Fruit fly (Drosophila melanogaster) whole organism, embryonic: ENCODE results near the gene CG32036.

Source experiments
- Aef1 ChIP-seq: fragments of 200-800 bp; sonication (Bioruptor generic); IDR thresholded peaks from 3 replicates; pipeline ENCODE4 v1.3.6; 2022; ENCODE audit warnings: missing biosample characterization, missing genetic modification characterization
- CG1024 ChIP-seq: fragments of 200-800 bp; sonication (Bioruptor generic); IDR thresholded peaks from 2 replicates; pipeline ENCODE4 v1.3.6; 2022; ENCODE audit warnings: missing biosample characterization, missing genetic modification characterization
- CG10431 ChIP-seq: fragments of 200-800 bp; sonication (Bioruptor generic); optimal IDR thresholded peaks from 3 replicates; lab custom pipeline; 2018; ENCODE audit warnings: missing biosample characterization, mild to moderate bottlenecking, missing genetic modification characterization
- CG11504 ChIP-seq: fragments of 200-800 bp; sonication (Bioruptor generic); optimal IDR thresholded peaks from 3 replicates; lab custom pipeline; 2019; ENCODE audit warnings: missing biosample characterization, mild to moderate bottlenecking, missing genetic modification characterization, moderate library complexity
- CG11723 ChIP-seq: fragments of 200-800 bp; sonication (Bioruptor generic); optimal IDR thresholded peaks from 2 replicates; lab custom pipeline; 2017; ENCODE audit warnings: missing biosample characterization, mild to moderate bottlenecking, missing genetic modification characterization
- CG15073 ChIP-seq: fragments of 200-800 bp; sonication (Bioruptor generic); optimal IDR thresholded peaks from 2 replicates; lab custom pipeline; 2016; ENCODE audit warnings: missing biosample characterization, missing genetic modification characterization
- CG1792 ChIP-seq: fragments of 200-800 bp; sonication (Bioruptor generic); optimal IDR thresholded peaks from 2 replicates; lab custom pipeline; 2016; ENCODE audit warnings: missing biosample characterization, missing genetic modification characterization
- CG18599 ChIP-seq: fragments of 200-800 bp; sonication (Bioruptor generic); optimal IDR thresholded peaks from 3 replicates; lab custom pipeline; 2017; ENCODE audit warnings: missing biosample characterization, missing genetic modification characterization, mild to moderate bottlenecking, moderate library complexity, missing genetic modification reagents
- CG2712 ChIP-seq: fragments of 200-800 bp; optimal IDR thresholded peaks from 3 replicates; lab custom pipeline; 2019; ENCODE audit warnings: missing biosample characterization, mild to moderate bottlenecking, missing genetic modification characterization, moderate library complexity
- CG42726 ChIP-seq: fragments of 200-800 bp; sonication (Bioruptor generic); IDR thresholded peaks from 2 replicates; pipeline ENCODE4 v1.3.6; 2022; ENCODE audit warnings: missing biosample characterization, missing genetic modification characterization; ENCODE audit not compliant: partially characterized antibody
- CG7372 ChIP-seq: fragments of 200-800 bp; sonication (Bioruptor generic); IDR thresholded peaks from 2 replicates; pipeline ENCODE4 v1.3.6; 2022; ENCODE audit warnings: missing biosample characterization, missing genetic modification characterization
- CG7556 ChIP-seq: fragments of 200-800 bp; sonication (Bioruptor generic); optimal IDR thresholded peaks from 2 replicates; lab custom pipeline; 2017; ENCODE audit warnings: missing biosample characterization, mild to moderate bottlenecking, missing genetic modification characterization
- CG7987 ChIP-seq: fragments of 200-800 bp; sonication (Bioruptor generic); optimal IDR thresholded peaks from 2 replicates; lab custom pipeline; 2018; ENCODE audit warnings: missing biosample characterization, mild to moderate bottlenecking, missing genetic modification characterization, moderate library complexity
- CG8290 ChIP-seq, 3 experiments: fragments of 200-800 bp; sonication (Bioruptor generic); optimal IDR thresholded peaks; 2 replicates each; lab custom pipeline; 2016 to 2019; ENCODE audit warnings: missing biosample characterization in 3 of 3, missing genetic modification characterization in 3 of 3, mild to moderate bottlenecking in 2 of 3, moderate library complexity in 1 of 3
- CG9437 ChIP-seq: fragments of 200-800 bp; sonication (Bioruptor generic); optimal IDR thresholded peaks from 2 replicates; lab custom pipeline; 2018; ENCODE audit warnings: missing biosample characterization, mild to moderate bottlenecking, missing genetic modification characterization
- CG9609 ChIP-seq: fragments of 200-800 bp; sonication (Bioruptor generic); optimal IDR thresholded peaks from 3 replicates; lab custom pipeline; 2016; ENCODE audit warnings: missing biosample characterization, missing genetic modification characterization
- D19A ChIP-seq: fragments of 200-800 bp; optimal IDR thresholded peaks from 3 replicates; lab custom pipeline; 2019; ENCODE audit warnings: missing biosample characterization, mild to moderate bottlenecking, missing genetic modification characterization, moderate library complexity
- Doc3 ChIP-seq: fragments of 200-800 bp; sonication (Bioruptor generic); IDR thresholded peaks from 3 replicates; pipeline ENCODE4 v1.3.6; 2022; ENCODE audit warnings: missing biosample characterization, missing genetic modification characterization; ENCODE audit not compliant: partially characterized antibody
- Fer1 ChIP-seq: fragments of 200-800 bp; sonication (Bioruptor generic); optimal IDR thresholded peaks from 2 replicates; lab custom pipeline; 2017; ENCODE audit warnings: missing biosample characterization, mild to moderate bottlenecking, missing genetic modification characterization
- H15 ChIP-seq: fragments of 200-800 bp; sonication (Bioruptor generic); IDR thresholded peaks from 3 replicates; pipeline ENCODE4 v1.3.6; 2022; ENCODE audit warnings: missing biosample characterization, missing genetic modification characterization
- Hmx ChIP-seq: fragments of 200-800 bp; sonication (Bioruptor generic); optimal IDR thresholded peaks from 2 replicates; lab custom pipeline; 2016; ENCODE audit warnings: missing biosample characterization, missing genetic modification characterization
- NFAT ChIP-seq: fragments of 200-800 bp; sonication (Bioruptor generic); IDR thresholded peaks from 2 replicates; pipeline ENCODE4 v1.3.6; 2022; ENCODE audit warnings: missing biosample characterization, missing genetic modification characterization
- Oaz ChIP-seq: fragments of 200-800 bp; sonication (Bioruptor generic); IDR thresholded peaks from 2 replicates; pipeline ENCODE4 v1.3.6; 2022; ENCODE audit warnings: missing biosample characterization, missing genetic modification characterization
- ash1 ChIP-seq: fragments of 200-800 bp; sonication (Bioruptor generic); optimal IDR thresholded peaks from 2 replicates; lab custom pipeline; 2018; ENCODE audit warnings: missing biosample characterization, mild to moderate bottlenecking, missing genetic modification characterization
- bigmax ChIP-seq: fragments of 200-800 bp; sonication (Bioruptor generic); optimal IDR thresholded peaks from 2 replicates; lab custom pipeline; 2018; ENCODE audit warnings: missing biosample characterization, mild to moderate bottlenecking, missing genetic modification characterization
- br ChIP-seq: fragments of >200 bp; optimal IDR thresholded peaks from 2 replicates; lab custom pipeline; 2017
- crc ChIP-seq: fragments of 200-800 bp; sonication (Bioruptor generic); optimal IDR thresholded peaks from 2 replicates; lab custom pipeline; 2016; ENCODE audit warnings: missing biosample characterization, missing genetic modification characterization
- crp ChIP-seq, 2 experiments: fragments of 200-800 bp; sonication (Bioruptor generic); optimal IDR thresholded peaks; 2 replicates in 1 of 2; 3 replicates in 1 of 2; lab custom pipeline; 2017; ENCODE audit warnings: missing biosample characterization in 2 of 2, missing genetic modification characterization in 2 of 2, mild to moderate bottlenecking in 1 of 2, moderate library complexity in 1 of 2
- eve ChIP-seq, 2 experiments: fragments of >200 bp; optimal IDR thresholded peaks; 2 replicates each; lab custom pipeline; 2017; ENCODE audit warnings: missing biosample characterization in 2 of 2, missing genetic modification characterization in 2 of 2
- ham ChIP-seq: fragments of 200-800 bp; sonication (Bioruptor generic); IDR thresholded peaks from 2 replicates; pipeline ENCODE4 v1.3.6; 2022; ENCODE audit warnings: missing biosample characterization, missing genetic modification characterization
- hbn ChIP-seq: fragments of 200-800 bp; sonication (Bioruptor generic); IDR thresholded peaks from 2 replicates; pipeline ENCODE4 v1.3.6; 2022; ENCODE audit warnings: missing biosample characterization, missing genetic modification characterization; ENCODE audit not compliant: partially characterized antibody
- jing ChIP-seq: fragments of 200-800 bp; sonication (Bioruptor generic); optimal IDR thresholded peaks from 2 replicates; lab custom pipeline; 2018; ENCODE audit warnings: missing biosample characterization, mild to moderate bottlenecking, missing genetic modification characterization
- lbe ChIP-seq: fragments of 200-800 bp; sonication (Bioruptor generic); optimal IDR thresholded peaks from 2 replicates; lab custom pipeline; 2016; ENCODE audit warnings: missing biosample characterization, mild to moderate bottlenecking, missing genetic modification characterization
- lov ChIP-seq, 2 experiments: fragments of 200-800 bp in 1 of 2; fragments of >200 bp in 1 of 2; sonication (Bioruptor generic) in 1 of 2; IDR thresholded peaks in 1 of 2; optimal IDR thresholded peaks in 1 of 2; 2 replicates in 1 of 2; 3 replicates in 1 of 2; pipeline versions ENCODE4 v1.3.6 to Lab custom; 2017 to 2022; ENCODE audit warnings: missing biosample characterization in 1 of 2, missing genetic modification characterization in 1 of 2
- luna ChIP-seq: fragments of 200-800 bp; sonication (Bioruptor generic); optimal IDR thresholded peaks from 2 replicates; lab custom pipeline; 2016; ENCODE audit warnings: missing biosample characterization, missing genetic modification characterization
- pfk ChIP-seq: fragments of 200-800 bp; sonication (Bioruptor generic); optimal IDR thresholded peaks from 2 replicates; lab custom pipeline; 2018; ENCODE audit warnings: missing biosample characterization, mild to moderate bottlenecking, missing genetic modification characterization, moderate library complexity
- pho ChIP-seq: fragments of 200-800 bp; sonication (Bioruptor generic); optimal IDR thresholded peaks from 2 replicates; lab custom pipeline; 2016; ENCODE audit warnings: missing biosample characterization, missing genetic modification characterization
- phol ChIP-seq: fragments of 200-800 bp; sonication (Bioruptor generic); optimal IDR thresholded peaks from 3 replicates; lab custom pipeline; 2018; ENCODE audit warnings: missing biosample characterization, mild to moderate bottlenecking, missing genetic modification characterization, moderate library complexity
- scrt ChIP-seq: fragments of 200-800 bp; sonication (Bioruptor generic); optimal IDR thresholded peaks from 2 replicates; lab custom pipeline; 2018; ENCODE audit warnings: missing biosample characterization, mild to moderate bottlenecking, missing genetic modification characterization, moderate library complexity
- sob ChIP-seq: fragments of 200-800 bp; sonication (Bioruptor generic); IDR thresholded peaks from 2 replicates; pipeline ENCODE4 v1.3.6; 2022; ENCODE audit warnings: missing biosample characterization, missing genetic modification characterization
- sr ChIP-seq: fragments of 200-800 bp; sonication (Bioruptor generic); IDR thresholded peaks from 3 replicates; pipeline ENCODE4 v1.3.6; 2022; ENCODE audit warnings: missing biosample characterization, missing genetic modification characterization
- tup ChIP-seq: fragments of 200-800 bp; sonication (Bioruptor generic); optimal IDR thresholded peaks from 2 replicates; lab custom pipeline; 2016; ENCODE audit warnings: missing biosample characterization, mild to moderate bottlenecking, missing genetic modification characterization, moderate library complexity
- twi ChIP-seq: fragments of 200-800 bp; optimal IDR thresholded peaks from 2 replicates; lab custom pipeline; 2019; ENCODE audit warnings: missing biosample characterization, mild to moderate bottlenecking, missing genetic modification characterization, moderate library complexity
- unc-4 ChIP-seq: fragments of 200-800 bp; sonication (Bioruptor generic); IDR thresholded peaks from 2 replicates; pipeline ENCODE4 v1.3.6; 2022; ENCODE audit warnings: missing biosample characterization, missing genetic modification characterization; ENCODE audit not compliant: partially characterized antibody
- wdn ChIP-seq: fragments of 200-800 bp; sonication (Bioruptor generic); IDR thresholded peaks from 2 replicates; pipeline ENCODE4 v1.3.6; 2022; ENCODE audit warnings: missing biosample characterization, missing genetic modification characterization
- wek ChIP-seq: fragments of 200-800 bp; sonication (Bioruptor generic); optimal IDR thresholded peaks from 3 replicates; lab custom pipeline; 2018; ENCODE audit warnings: missing biosample characterization, mild to moderate bottlenecking, missing genetic modification characterization, moderate library complexity
- z ChIP-seq: fragments of 200-800 bp; sonication (Bioruptor generic); IDR thresholded peaks from 3 replicates; pipeline ENCODE4 v1.3.6; 2022; ENCODE audit warnings: missing biosample characterization, missing genetic modification characterization

Gene CG32036

DNA sequence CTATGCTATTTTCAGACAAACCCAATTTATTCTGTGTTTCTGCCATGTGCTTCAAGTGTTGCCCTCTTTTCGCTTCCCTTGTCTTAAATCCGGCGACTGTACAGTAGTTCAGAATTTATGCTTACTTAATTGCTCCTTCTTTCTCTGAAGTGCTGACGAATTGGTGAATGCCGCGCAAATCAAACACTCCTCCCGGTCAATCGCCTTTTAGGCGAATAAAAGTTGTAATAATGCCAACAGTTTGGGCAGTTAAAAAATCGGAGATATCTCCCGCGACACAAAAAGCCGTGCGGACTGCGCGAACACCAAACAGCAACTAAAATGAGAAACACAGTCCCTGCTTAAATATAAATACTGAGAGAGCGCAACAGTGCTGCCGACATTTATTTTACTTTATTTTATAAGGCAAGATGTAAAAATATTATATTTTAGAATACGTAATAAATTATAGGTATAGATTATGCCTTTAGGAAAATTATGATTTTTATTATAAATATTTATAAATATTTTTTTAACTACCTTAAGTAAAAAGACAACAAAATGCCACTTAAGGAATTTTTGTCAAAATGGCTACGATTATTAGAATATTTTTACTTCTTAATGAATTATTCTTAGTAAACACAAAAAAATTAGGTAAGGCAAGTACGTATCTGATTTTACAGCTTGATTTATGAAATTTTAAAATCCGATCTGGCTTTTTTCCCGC, 16.1 kb upstream of the CG32036 start, which contains the start of gene path (continued):
- TF ChIP-seq pfk = no peak
- 0 out of 2 replicates have a peak, but pooled peaks have one; percentile 24 for TF ChIP-seq sob (GFP tag; lab: Robert Waterston, UW)
- TF ChIP-seq CG2712 = peak; percentile 79
- TF ChIP-seq bigmax (GFP tag; lab: Kevin White, UChicago) = no peak
- no peak; the same call in 2 of the 3 replicates for TF ChIP-seq z (GFP tag; lab: Robert Waterston, UW)
- no peak for TF ChIP-seq lov (optimal IDR thresholded peaks at IDR 0.05; lab: Kevin White, UChicago)
- TF ChIP-seq lov (GFP tag; IDR thresholded peaks at IDR 0.05; lab: Robert Waterston, UW) = no peak
- TF ChIP-seq CG1792 = no peak
- TF ChIP-seq Fer1 (GFP tag; lab: Kevin White, UChicago) = peak; percentile 57
- TF ChIP-seq CG7987 (GFP tag; lab: Kevin White, UChicago) = peak; percentile 24
- no peak for TF ChIP-seq lbe
- no peak for TF ChIP-seq Hmx (GFP tag; lab: Kevin White, UChicago)
- no peak for TF ChIP-seq unc-4
- no peak for TF ChIP-seq NFAT (GFP tag; lab: Robert Waterston, UW)
- TF ChIP-seq CG7372 = no peak
- no peak for TF ChIP-seq H15 (GFP tag; lab: Robert Waterston, UW)
- TF ChIP-seq CG42726 = peak; percentile 58; the same call in 1 of the 2 replicates
- TF ChIP-seq hbn (GFP tag; lab: Robert Waterston, UW) = no peak
- no peak for TF ChIP-seq CG9609 (GFP tag; lab: Kevin White, UChicago)
- TF ChIP-seq phol = peak; percentile 66
- TF ChIP-seq CG11723 = no peak
- TF ChIP-seq sr = no peak; the same call in 2 of the 3 replicates
- TF ChIP-seq wdn (GFP tag; lab: Robert Waterston, UW) = no peak
- TF ChIP-seq CG7556 = peak; percentile 54

DNA sequence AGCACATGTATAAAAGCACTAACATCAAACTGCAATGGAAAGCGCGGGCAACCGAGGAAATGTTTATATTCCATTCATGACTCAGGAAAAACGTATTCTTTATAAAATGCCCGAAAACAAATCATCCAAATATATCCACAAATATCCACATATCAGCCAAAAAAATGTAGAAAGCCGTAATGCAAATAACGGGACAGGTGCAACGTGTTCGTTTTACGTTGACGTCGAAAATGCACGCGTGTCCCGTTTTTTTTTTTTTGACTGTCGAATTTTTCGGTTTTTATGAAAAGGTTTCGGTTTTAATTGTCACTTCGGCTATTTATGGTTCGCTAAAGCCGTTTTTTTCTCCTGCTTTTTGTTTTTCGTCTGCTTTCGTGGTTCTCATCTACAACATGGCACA, 15.5 kb upstream of the CG32036 start:
- no peak for TF ChIP-seq CG15073
- peak; percentile 52 for TF ChIP-seq CG9437 (GFP tag; lab: Kevin White, UChicago)
- no peak for TF ChIP-seq CG11504
- no peak for TF ChIP-seq Doc3 (GFP tag; lab: Robert Waterston, UW)
- no peak for TF ChIP-seq wek
- no peak for TF ChIP-seq crp (GFP tag; optimal IDR thresholded peaks at IDR 0.05; lab: Kevin White, UChicago)
- TF ChIP-seq crc (GFP tag; lab: Kevin White, UChicago) = no peak
- TF ChIP-seq eve (GFP tag; optimal IDR thresholded peaks at IDR 0.05; lab: Kevin White, UChicago) = peak in 1 of 2 experiments; percentile 55

DNA sequence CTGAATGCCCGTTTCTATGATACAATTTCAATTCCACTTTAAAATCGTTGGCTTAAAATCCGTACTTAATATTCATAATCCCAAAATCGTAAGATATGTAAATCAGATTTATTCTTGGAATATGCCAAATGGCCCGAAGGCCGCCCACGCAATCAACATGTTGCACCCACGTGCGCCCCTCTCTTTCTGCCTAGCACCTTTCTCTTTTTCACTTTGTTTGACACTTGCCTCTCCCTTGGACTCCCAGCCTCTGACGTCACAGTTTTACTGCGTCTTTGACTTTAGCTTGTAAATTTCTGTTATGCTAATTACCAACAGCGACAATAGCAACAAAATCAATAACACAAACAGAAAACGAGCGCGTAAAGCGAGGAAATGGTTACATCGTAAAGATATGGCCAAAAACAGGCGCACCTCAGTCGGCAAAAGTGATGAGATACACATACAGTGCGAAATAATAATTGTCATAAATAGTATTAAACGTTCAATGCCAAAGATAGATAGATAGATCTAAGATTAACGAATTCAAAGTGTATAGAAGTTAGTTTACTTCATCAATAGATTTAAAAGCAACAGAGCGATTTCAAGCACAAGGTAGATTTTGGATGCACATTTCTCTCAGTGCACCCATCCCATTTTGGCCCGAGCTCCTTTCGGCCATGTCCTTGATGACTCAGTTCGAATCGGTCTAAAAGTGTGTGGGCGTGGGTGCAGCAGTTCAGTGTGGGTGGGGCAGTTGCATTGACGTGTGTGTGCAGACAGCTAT, 14.7 kb upstream of the CG32036 start:
- TF ChIP-seq br (lab: Kevin White, UChicago) (no peak), CG10431 (GFP tag; lab: Kevin White, UChicago) (no peak), Oaz (GFP tag; lab: Robert Waterston, UW) (no peak), jing (GFP tag; lab: Kevin White, UChicago) (no peak), CG18599 (GFP tag; lab: Kevin White, UChicago) (peak; percentile 22), ash1 (GFP tag; lab: Kevin White, UChicago) (no peak), CG7556 (no peak), pho (GFP tag; lab: Kevin White, UChicago) (no peak), D19A (tag; lab: Kevin White, UChicago) (no peak), tup (GFP tag; lab: Kevin White, UChicago) (no peak), ham (GFP tag; lab: Robert Waterston, UW) (no peak), wek (no peak), Aef1 (GFP tag; lab: Robert Waterston, UW) (no peak), CG8290 (GFP tag; optimal IDR thresholded peaks at IDR 0.05; lab: Kevin White, UChicago) (no peak), CG8290 (tag; optimal IDR thresholded peaks at IDR 0.05; lab: Kevin White, UChicago) (no peak), twi (tag; lab: Kevin White, UChicago) (peak; percentile 30), scrt (GFP tag; lab: Kevin White, UChicago) (peak; percentile 58), luna (no peak), CG1024 (GFP tag; lab: Robert Waterston, UW) (no peak)
